Fruit fly (Drosophila melanogaster): ENCODE results near the gene Dnali1.

- no peak for TF ChIP-seq CG10462 (GFP tag; optimal IDR thresholded peaks at IDR 0.05)
- TF ChIP-seq CG13775 (GFP tag; optimal IDR thresholded peaks at IDR 0.05), result no peak
Measured at dm6 chr3R:11851939-11852338, 41.2 kb downstream of the Dnali1 start.

Measured in whole organism, embryonic.